Fruit fly (Drosophila melanogaster) whole organism, prepupa: ENCODE data around the gene CG34355.
A peak's percentile ranks its signal among the peaks of the same experiment; 100 is the strongest.

Experiments
- Blimp-1 ChIP-seq: fragments of 200-800 bp; sonication (Bioruptor generic); optimal IDR thresholded peaks from 3 replicates; lab custom pipeline; 2017; ENCODE audit warnings: missing biosample characterization, missing genetic modification characterization, mild to moderate bottlenecking, moderate library complexity, missing genetic modification reagents
- CG1621 ChIP-seq: fragments of 200-800 bp; sonication (Bioruptor generic); optimal IDR thresholded peaks from 3 replicates; lab custom pipeline; 2018; ENCODE audit warnings: missing biosample characterization, mild to moderate bottlenecking, missing genetic modification characterization
- CG6792 ChIP-seq: fragments of 200-800 bp; sonication (Bioruptor generic); optimal IDR thresholded peaks from 3 replicates; lab custom pipeline; 2016; ENCODE audit warnings: missing biosample characterization, missing genetic modification characterization
- Eip75B ChIP-seq: fragments of 200-800 bp; sonication (Bioruptor generic); optimal IDR thresholded peaks from 3 replicates; lab custom pipeline; 2016; ENCODE audit warnings: missing biosample characterization, missing genetic modification characterization
- Lpt ChIP-seq: fragments of 200-800 bp; sonication (Bioruptor generic); optimal IDR thresholded peaks from 3 replicates; lab custom pipeline; 2016; ENCODE audit warnings: missing biosample characterization, missing genetic modification characterization
- OdsH ChIP-seq: fragments of 200-800 bp; sonication (Bioruptor generic); optimal IDR thresholded peaks from 3 replicates; lab custom pipeline; 2016; ENCODE audit warnings: missing biosample characterization, missing genetic modification characterization
- Sox102F ChIP-seq: fragments of 200-800 bp; sonication (Bioruptor generic); optimal IDR thresholded peaks from 2 replicates; lab custom pipeline; 2016; ENCODE audit warnings: missing biosample characterization, mild to moderate bottlenecking, missing genetic modification characterization
- fd85E ChIP-seq: fragments of 200-800 bp; sonication (Bioruptor generic); optimal IDR thresholded peaks from 3 replicates; lab custom pipeline; 2016; ENCODE audit warnings: missing biosample characterization, missing genetic modification characterization
- fkh ChIP-seq: fragments of 200-800 bp; sonication (Bioruptor generic); optimal IDR thresholded peaks from 3 replicates; lab custom pipeline; 2017; ENCODE audit warnings: missing biosample characterization, mild to moderate bottlenecking, missing genetic modification characterization, moderate library complexity
- spab ChIP-seq: fragments of 200-800 bp; sonication (Bioruptor generic); optimal IDR thresholded peaks from 2 replicates; lab custom pipeline; 2017; ENCODE audit warnings: missing biosample characterization, mild to moderate bottlenecking, missing genetic modification characterization, missing genetic modification reagents
- topi ChIP-seq: fragments of 200-800 bp; sonication (Bioruptor generic); optimal IDR thresholded peaks from 3 replicates; lab custom pipeline; 2016; ENCODE audit warnings: missing biosample characterization, missing genetic modification characterization

DNA sequence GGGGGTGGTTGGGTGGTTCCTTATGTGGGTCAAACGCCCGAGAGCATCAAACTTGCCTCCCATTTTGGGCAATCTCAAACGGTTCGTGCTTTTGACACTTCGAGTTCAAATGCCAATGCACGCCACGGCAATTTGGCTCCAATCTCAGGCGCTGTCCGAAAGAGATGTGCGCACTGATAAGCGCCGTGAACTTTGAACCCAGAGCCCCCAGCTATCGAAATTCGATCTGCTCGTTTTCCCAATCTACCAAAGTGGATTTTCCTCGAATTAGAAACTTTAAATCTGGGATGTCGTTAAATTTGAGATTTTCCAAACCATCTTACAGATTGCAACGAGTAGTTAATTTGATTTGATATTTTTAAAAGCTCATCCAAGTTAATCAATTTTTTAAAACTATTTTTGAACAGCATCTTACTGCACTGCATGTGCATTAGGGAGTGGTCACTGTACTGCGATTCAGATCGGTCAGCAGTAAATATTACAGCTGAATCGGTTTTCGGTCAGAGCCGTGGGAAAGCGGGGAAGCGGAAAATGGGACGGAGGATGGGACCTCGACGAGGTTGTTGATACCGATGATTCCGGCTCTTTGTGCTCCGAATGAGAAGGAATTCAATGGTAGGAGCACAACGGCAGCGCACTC, 80.5 kb downstream of the CG34355 start:
- no peak for TF ChIP-seq Sox102F
- TF ChIP-seq Lpt (GFP tag; lab: Kevin White, UChicago): no peak
- no peak for TF ChIP-seq Blimp-1 (GFP tag; lab: Kevin White, UChicago)
- no peak for TF ChIP-seq spab
- no peak for TF ChIP-seq fd85E (GFP tag; lab: Kevin White, UChicago)
- no peak for TF ChIP-seq topi
- TF ChIP-seq CG6792 (GFP tag; lab: Kevin White, UChicago): no peak
- no peak for TF ChIP-seq fkh
- no peak for TF ChIP-seq OdsH (GFP tag; lab: Kevin White, UChicago)
- no peak for TF ChIP-seq CG1621 (tag; lab: Kevin White, UChicago)
- peak; percentile 1 for TF ChIP-seq Eip75B (GFP tag; lab: Kevin White, UChicago)
